Fruit fly (Drosophila melanogaster) Kc167 (cell line): ENCODE data around the gene Fit1.

Experiments used
- Myc ChIP-seq: fragments of >200 bp; optimal IDR thresholded peaks from 2 replicates; lab custom pipeline; 2017; ENCODE audit warnings: missing external identifiers
- Sin3A ChIP-seq: fragments of >200 bp; optimal IDR thresholded peaks from 2 replicates; lab custom pipeline; 2018; ENCODE audit warnings: missing external identifiers
- h ChIP-seq: fragments of >200 bp; optimal IDR thresholded peaks from 3 replicates; lab custom pipeline; 2018; ENCODE audit warnings: missing external identifiers
- insv ChIP-seq: fragments of >200 bp; optimal IDR thresholded peaks from 3 replicates; lab custom pipeline; 2018; ENCODE audit warnings: missing external identifiers
- psq ChIP-seq: fragments of >200 bp; optimal IDR thresholded peaks from 2 replicates; lab custom pipeline; 2017; ENCODE audit warnings: missing external identifiers
- ttk ChIP-seq: sonication (Bioruptor generic); optimal IDR thresholded peaks from 2 replicates; lab custom pipeline; 2017; ENCODE audit warnings: missing external identifiers

Gene Fit1

DNA sequence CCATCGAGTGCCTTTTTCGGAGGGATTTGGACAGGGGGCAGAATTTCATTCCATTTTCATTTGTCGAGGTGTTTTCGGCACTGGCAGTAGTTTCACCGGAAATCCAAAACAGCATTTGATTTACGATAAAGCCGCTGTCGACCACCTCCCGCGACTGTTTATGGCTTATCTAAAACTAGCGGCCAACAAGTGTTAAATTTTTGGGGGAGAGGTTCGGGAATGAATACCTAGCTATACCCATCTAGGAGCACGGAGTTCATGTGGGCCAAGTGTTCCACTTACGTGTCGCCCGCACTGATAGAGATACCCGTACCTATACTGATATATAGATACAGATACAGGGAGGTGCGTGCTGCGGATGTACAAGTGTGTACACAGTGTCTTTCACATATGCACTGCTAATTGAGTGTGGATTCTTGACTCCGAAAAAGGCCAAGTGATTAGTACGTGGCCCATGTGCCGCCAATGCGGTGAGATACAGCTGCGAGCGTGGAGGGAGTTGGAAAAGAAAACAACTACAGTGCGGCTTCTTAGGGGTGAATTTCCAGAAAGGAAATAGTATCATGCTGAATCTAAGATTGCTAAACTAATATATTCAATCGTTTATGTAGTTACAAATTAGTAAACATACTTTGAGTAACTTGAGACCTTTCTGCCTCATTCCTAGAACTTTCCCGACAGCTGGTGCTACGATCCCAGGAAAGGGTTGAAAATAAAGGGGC is 16.4 kb downstream of the Fit1 start:
- no peak for TF ChIP-seq insv (lab: Kevin White, UChicago)
- TF ChIP-seq ttk (lab: Kevin White, UChicago), result no peak
- no peak for TF ChIP-seq Myc (lab: Kevin White, UChicago)
- no peak for TF ChIP-seq h (lab: Kevin White, UChicago)

DNA sequence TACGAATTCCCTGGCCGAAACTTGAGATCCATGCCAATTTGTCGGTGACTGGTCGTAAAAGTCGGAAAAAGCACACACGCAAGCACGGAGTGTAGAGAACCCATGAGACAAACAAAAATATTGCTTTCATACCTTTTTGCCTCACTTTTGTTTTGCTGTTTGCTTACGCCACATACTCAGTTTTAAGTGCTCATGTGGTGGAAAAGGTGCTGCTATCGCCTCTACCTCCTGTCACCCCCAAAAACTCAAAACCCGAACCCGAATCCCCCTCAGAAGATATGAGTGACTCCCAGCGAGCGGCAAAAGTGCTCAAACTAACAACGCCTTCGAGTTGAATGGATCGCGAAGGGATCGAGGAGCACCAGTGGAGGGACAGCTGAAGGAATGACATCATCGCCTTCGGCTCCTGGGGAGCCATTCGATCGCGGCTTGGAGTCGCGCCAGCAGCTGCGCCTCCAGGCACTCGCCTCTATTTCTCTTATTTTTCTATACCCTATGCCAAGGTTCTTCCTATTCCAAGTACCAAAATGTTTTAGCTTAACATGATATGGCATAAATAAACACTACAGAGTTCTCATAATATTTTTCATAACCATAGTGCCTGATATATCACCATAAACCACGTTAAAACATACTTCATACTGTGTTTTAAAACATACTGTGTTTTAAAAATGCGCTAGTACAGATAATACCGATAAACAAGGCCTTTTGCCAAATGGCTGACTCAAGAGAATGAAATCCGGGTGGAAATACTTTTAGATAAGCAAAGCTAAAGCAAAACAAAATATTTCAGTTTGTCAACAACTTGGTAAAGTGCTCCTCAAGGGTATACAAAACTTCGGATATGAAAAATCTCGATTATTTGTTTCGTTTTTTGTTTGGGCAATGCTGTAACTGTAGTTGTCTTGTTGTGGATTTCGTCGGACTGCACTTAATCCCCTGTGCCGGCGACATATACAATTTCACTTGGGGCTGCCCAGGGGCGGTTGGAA is 17.3 kb downstream of the Fit1 start:
- TF ChIP-seq psq (lab: Kevin White, UChicago), result no peak
- no peak for TF ChIP-seq insv (lab: Kevin White, UChicago)
- TF ChIP-seq h (lab: Kevin White, UChicago), result no peak
- TF ChIP-seq Myc (lab: Kevin White, UChicago), result no peak
- TF ChIP-seq ttk (lab: Kevin White, UChicago), result peak; percentile 16
- TF ChIP-seq Sin3A (lab: Kevin White, UChicago), result no peak

DNA sequence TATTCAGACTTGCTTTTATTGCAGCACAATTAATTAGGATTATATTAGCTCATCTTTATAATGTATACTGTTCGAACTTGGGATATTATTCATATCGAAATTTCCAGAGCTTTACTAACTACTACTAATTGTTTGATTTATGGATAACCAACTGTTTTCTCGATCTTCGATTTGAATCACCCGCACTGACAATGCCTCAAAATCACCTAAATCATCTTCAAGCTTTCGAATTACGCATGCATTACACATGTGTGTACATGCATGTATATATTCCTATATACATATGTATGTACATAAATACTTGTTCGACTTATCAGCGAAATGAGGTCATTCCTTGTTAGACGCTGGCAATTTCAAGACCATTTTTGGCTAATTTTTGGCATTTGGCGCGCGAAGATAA is 18.2 kb downstream of the Fit1 start:
- TF ChIP-seq psq (lab: Kevin White, UChicago) (no peak), Myc (lab: Kevin White, UChicago) (no peak), Sin3A (lab: Kevin White, UChicago) (no peak), h (lab: Kevin White, UChicago) (no peak), insv (lab: Kevin White, UChicago) (no peak), ttk (lab: Kevin White, UChicago) (no peak)

DNA sequence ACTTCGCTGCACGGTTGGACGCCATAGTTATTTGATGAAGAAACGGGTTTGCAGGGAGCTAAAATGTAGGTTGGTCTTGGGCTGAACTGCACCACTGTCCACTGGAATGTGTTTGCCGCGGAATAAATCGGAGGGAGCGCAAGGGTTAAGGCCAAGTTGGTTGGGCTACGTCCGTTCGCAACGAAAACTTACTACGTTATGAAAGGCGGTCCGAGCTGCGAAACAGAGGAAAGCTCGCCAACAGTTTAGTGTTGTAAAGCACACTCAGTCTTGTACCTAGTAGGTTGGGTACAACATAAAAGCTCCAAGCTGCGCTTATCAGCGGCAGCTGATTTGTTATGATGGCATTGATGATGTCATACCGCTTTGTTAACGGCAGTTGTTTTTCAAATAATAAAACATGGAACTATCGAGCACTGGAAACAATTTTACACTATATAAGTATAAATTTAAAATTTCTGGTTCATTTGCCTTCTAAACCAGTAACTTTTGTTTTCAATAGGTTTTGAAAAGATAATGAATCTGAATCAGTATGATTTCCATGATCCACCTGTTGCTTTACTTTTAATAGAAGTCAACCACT is 18.9 kb downstream of the Fit1 start, which contains the start of gene Chd64:
Gene Chd64, minus strand, starts transcription at position 204 of the 583 bp plus-strand sequence.
- TF ChIP-seq ttk (lab: Kevin White, UChicago) (no peak), Sin3A (lab: Kevin White, UChicago) (no peak), h (lab: Kevin White, UChicago) (no peak), psq (lab: Kevin White, UChicago) (no peak), insv (lab: Kevin White, UChicago) (no peak), Myc (lab: Kevin White, UChicago) (no peak)

- TF ChIP-seq Sin3A (lab: Kevin White, UChicago) (no peak), psq (lab: Kevin White, UChicago) (no peak), h (lab: Kevin White, UChicago) (no peak), Myc (lab: Kevin White, UChicago) (no peak), ttk (lab: Kevin White, UChicago) (no peak), insv (lab: Kevin White, UChicago) (no peak)
Measured at dm6 chr3L:4125709-4126108, 22.3 kb downstream of the Fit1 start.

DNA sequence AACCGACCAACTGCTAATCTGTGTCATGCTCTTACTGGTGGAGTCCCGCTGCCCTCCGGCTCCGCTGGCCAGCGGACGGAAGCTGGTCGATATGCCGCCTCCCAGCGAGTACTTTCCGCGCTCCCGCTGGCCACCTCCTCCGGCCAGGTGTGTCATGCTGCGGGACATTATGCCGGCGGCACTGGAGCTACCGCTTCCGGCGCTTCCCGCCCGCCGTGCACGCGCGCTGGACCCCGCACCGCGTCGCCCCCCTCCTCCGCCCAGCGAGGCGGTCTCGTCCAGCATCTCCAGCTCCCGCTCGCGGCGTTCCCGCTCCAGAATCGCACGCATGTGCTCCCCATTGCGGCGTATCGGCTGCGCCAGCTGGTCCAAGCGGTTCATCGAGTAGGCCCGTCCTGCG is 25.2 kb downstream of the Fit1 start:
- TF ChIP-seq Sin3A (lab: Kevin White, UChicago) (no peak), psq (lab: Kevin White, UChicago) (no peak), insv (lab: Kevin White, UChicago) (no peak), h (lab: Kevin White, UChicago) (no peak), Myc (lab: Kevin White, UChicago) (no peak), ttk (lab: Kevin White, UChicago) (no peak)

dm6 chr3L:4130743-4131142 is 27.4 kb downstream of the Fit1 start:
- TF ChIP-seq h (lab: Kevin White, UChicago), result no peak
- no peak for TF ChIP-seq ttk (lab: Kevin White, UChicago)
- no peak for TF ChIP-seq Myc (lab: Kevin White, UChicago)
- no peak for TF ChIP-seq psq (lab: Kevin White, UChicago)
- TF ChIP-seq insv (lab: Kevin White, UChicago), result no peak
- no peak for TF ChIP-seq Sin3A (lab: Kevin White, UChicago)

dm6 chr3L:4132585-4132984 is 29.2 kb downstream of the Fit1 start:
- no peak for TF ChIP-seq Myc (lab: Kevin White, UChicago)
- TF ChIP-seq ttk (lab: Kevin White, UChicago), result no peak
- no peak for TF ChIP-seq h (lab: Kevin White, UChicago)
- TF ChIP-seq insv (lab: Kevin White, UChicago), result no peak

- TF ChIP-seq Sin3A (lab: Kevin White, UChicago) (no peak), h (lab: Kevin White, UChicago) (no peak), insv (lab: Kevin White, UChicago) (no peak), ttk (lab: Kevin White, UChicago) (no peak), psq (lab: Kevin White, UChicago) (no peak), Myc (lab: Kevin White, UChicago) (no peak)
Measured at dm6 chr3L:4133724-4134678, 30.6 kb downstream of the Fit1 start, which contains the start of gene ens. TSS of gene ens (minus strand) at chr3L:4134550.

- no peak for TF ChIP-seq Myc (lab: Kevin White, UChicago)
- no peak for TF ChIP-seq psq (lab: Kevin White, UChicago)
- TF ChIP-seq h (lab: Kevin White, UChicago), result no peak
- no peak for TF ChIP-seq ttk (lab: Kevin White, UChicago)
- no peak for TF ChIP-seq Sin3A (lab: Kevin White, UChicago)
- no peak for TF ChIP-seq insv (lab: Kevin White, UChicago)
Measured at dm6 chr3L:4135857-4136256, 32.5 kb downstream of the Fit1 start, which contains the start of gene RfC4. TSS of gene RfC4 (minus strand) at chr3L:4136038.
